Worm (Caenorhabditis elegans) whole organism, dauer: ENCODE data around the gene pfk-1.1.

Source experiments
- unc-62 ChIP-seq: sonication (generic microtip); optimal IDR thresholded peaks from 2 replicates; lab custom pipeline; 2017; ENCODE audit warnings: missing biosample characterization, missing genetic modification reagents, missing genetic modification characterization

pfk-1.1 gene

DNA sequence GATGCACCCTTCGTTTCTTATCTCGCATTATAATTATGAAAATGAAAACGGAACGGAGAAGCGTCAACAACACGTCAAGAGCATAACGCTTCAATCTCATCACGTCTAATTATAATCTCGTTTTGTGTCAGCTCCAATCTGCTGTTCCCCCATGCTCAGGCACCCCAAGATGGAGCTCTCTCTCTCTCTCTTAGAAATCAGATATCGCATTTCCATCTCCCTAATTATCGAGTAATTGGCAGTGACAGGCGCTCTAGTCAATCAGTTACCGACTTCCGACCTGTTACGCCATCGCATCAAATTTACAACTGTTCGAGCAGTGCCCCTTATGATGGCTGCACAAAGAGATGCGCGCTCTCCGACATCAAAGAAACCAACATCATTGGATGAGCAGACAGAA lies 20.2 kb upstream of the pfk-1.1 start:
- TF ChIP-seq unc-62 (GFP tag; lab: Kevin White, UChicago) = no peak

DNA sequence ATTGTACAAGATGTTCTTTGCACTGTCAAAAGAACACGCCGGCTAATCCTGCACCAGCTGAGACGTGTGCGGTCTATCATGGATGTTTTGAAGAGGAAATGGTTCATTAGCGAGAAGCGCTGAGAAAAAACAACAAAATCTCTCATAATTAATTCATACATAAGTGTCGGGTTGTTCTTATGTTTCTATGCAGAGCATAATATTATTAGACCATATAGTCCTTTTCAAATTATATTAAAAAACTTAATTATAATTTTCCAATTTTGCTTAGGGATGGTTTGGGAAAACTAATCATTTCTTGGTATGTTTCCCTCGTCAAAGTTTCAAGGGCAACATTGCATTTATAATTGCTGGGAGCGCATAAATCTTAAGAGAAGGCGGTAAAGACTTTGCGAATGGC lies 18.9 kb upstream of the pfk-1.1 start:
- TF ChIP-seq unc-62 (GFP tag; lab: Kevin White, UChicago) = no peak

DNA sequence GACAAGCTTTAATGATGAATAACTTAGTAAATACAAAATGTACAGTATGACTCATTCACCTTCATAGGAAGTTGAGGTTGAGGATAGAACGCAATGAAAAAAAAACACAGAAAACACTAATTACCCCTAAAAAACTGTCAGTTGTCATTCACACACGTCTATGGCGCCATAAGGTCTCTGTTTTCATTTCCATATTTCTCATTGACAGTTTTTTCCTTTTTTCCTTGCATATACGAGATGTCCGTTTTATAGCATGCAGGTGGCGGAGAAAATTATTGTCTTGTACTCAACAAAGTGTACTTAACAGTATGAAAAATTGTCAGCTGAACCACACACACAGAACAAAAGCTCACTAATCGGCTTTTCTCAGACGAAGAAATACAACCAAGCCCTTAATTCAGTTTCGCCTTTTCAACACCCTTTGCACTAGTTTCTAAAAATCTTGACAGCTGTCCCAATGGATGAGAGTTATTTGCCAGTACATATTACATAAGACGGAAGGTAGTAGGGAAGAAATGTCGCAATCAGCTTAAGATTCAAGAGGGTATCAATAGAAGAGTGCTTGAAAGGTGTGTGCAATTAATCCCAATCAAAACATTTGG lies 18.0 kb upstream of the pfk-1.1 start:
- TF ChIP-seq unc-62 (GFP tag; lab: Kevin White, UChicago) = no peak

DNA sequence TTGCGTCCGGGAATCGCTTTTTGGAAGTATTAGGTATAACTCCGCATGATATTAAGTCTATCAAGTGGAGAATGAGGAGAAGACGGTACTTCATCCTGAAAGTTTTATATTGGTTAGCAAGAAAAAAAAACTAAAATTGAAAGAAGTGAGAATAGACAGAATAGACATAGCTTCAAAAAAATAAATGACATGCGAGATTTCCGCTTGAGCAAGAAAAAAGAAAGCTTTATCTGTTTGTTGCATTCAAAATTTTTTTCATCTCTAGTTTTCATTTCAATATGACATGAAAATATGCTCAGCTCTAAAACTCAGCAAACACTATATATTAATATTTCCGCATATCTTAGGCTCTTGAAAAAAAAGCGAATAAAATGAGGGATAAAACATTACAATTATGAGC lies 16.8 kb upstream of the pfk-1.1 start, which contains the start of gene hst-3.2:
Gene hst-3.2, minus strand, starts transcription at position 101 of the 400 bp plus-strand sequence.
- TF ChIP-seq unc-62 (GFP tag; lab: Kevin White, UChicago) = no peak

DNA sequence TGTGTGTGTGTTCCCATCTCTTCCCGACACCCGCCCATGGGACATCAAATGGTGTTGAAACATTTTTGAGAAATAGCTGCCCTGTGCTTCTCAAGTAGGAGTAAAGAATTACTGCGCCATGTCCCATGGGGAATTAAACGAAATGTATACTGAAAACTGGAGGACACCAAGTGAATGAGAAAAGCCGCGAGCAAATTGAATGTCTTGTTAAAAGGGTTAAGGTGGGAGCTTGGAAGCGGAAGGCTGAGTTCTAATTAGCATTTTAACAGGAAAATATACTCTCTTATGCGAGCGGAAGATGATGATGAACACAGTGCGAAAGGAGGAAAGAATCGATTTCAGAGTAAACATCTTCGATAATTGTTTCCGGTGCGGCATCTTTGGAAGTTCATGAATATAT lies 16.2 kb upstream of the pfk-1.1 start:
- TF ChIP-seq unc-62 (GFP tag; lab: Kevin White, UChicago) = no peak

DNA sequence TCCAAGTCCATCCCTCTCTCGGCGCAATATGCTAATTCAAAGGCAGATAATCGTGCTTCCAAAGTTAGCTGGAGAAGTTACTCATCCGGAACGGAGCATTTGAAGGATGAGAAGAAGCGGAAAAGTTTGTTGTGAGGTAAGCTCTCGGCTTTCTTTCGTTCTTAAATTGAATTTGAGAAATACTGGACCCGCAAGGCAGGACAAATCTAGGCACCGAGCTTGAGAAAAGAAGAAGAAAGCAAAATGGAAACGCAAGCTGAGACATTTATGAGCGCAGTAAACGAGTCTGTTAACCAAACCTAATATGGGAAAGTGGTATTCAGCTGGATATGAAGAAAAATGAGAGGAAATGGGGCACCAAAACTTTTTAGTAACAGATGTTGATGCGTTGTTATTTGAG lies 14.7 kb upstream of the pfk-1.1 start:
- TF ChIP-seq unc-62 (GFP tag; lab: Kevin White, UChicago) = no peak

DNA sequence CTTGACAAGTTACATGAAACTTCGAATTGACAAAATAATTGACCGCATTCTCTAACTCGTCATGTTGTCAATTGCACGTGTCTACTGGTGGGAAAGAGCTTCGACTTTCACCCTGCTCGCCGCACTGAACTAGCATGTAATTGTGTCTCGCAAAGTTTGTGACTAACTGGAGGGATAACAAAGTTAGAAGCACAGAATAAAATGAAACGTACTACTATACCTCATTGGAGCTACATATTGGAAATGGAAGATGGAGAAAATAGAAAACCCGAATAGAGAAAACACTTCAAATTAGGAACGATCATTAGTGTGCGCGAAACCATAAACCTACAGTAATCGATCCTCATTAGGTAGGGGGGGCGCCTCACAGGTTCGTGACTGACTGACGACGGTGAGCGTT lies 13.1 kb upstream of the pfk-1.1 start:
- TF ChIP-seq unc-62 (GFP tag; lab: Kevin White, UChicago) = no peak

DNA sequence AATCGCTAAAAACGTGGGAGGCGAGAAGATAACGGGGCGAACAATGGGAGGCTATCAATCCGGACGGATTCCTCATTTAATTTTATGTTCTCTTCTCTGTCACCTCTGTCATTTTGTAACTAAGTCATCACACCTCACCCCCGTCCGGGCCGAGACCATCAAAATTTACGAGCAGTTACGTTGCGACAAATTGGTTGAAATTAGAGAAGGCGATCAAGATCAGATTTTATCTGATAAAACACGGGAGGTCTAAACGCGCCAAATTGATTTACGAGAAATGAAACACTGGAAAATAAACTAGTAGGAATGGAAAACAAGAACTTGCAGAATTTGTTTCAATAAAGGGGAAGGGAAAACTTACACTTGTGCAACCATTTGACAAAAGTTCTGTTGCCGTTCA lies 12.6 kb upstream of the pfk-1.1 start:
- no peak for TF ChIP-seq unc-62 (GFP tag; lab: Kevin White, UChicago)

DNA sequence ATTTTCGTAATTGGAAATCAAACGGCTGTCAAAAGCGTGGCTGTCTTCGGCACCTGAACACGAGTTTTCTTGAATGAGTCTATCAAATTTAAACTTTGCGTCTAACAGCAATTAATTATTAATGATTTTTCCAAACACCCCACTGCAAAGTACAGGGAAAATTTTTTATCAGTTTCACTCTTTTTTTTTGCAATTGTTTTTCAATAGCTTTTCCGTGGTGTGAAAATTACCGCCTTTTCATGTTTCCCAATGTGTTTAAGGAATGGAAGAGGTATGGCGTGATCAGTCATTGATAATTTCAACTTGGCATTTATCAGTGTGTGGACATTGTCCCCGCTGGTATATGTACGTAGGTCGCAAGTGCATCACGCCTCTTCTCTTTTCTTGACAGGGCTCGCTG lies 8.8 kb upstream of the pfk-1.1 start:
- no peak for TF ChIP-seq unc-62 (GFP tag; lab: Kevin White, UChicago)

DNA sequence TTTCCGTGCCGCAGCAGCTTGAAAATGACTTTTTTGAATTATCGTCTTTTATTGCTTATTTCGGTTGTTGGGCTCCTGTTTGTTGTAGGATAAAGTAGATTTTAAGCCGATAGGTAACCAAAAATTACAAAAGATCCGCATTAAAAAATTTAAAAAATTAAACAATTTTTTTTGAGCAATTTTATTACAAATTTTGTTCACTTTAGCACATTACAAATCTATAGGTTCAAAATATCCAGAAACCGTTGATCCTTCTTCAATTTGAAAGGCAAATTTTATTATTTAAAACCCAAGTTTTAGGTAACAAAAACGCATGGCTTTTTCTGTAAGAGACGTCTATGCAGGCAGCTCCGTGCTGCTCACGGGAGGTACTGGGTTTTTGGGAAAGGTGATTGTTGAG lies 7.6 kb upstream of the pfk-1.1 start, which contains the start of gene fard-1:
Gene fard-1, plus strand, starts transcription at position 301 of the 400 bp plus-strand sequence.
- TF ChIP-seq unc-62 (GFP tag; lab: Kevin White, UChicago) = no peak

DNA sequence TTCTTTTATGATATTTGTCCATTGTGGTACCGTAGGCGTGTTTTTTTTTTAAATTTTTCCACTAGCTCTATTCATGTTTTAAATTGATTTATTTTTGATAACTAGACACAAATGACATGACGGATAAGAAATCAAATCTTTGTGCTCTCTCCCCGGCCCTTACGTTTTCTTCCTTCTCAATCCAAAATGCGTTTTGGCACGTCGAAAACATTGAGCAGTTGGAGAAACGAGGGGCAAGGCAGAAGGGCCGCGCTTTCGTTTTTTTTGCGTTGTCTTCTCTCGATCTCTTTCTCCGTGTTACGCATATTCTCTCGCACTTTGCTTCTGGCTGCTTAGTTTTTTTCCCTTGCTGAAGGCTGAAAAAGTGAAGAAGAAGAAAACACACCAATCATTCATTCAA lies 1.6 kb upstream of the pfk-1.1 start:
- TF ChIP-seq unc-62 (GFP tag; lab: Kevin White, UChicago) = no peak

DNA sequence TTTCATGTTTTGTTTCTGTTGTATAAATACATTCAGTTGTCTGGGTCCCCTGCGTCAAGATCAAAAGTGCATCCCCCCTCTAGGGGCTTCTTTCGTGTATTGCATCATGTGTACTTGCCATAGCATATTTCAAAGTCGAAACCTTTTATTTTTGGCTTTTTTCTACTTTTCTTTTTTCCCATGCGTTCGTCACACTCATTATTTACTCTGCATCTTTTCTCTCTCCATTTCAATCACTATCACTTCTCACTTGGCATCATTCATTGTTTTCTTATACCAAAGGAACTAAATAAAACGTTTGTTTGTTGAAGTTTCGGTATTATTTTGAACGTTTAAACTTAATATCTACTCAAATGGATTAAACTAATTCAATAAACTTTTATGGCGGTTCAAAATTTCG lies 1.1 kb upstream of the pfk-1.1 start:
- no peak for TF ChIP-seq unc-62 (GFP tag; lab: Kevin White, UChicago)

DNA sequence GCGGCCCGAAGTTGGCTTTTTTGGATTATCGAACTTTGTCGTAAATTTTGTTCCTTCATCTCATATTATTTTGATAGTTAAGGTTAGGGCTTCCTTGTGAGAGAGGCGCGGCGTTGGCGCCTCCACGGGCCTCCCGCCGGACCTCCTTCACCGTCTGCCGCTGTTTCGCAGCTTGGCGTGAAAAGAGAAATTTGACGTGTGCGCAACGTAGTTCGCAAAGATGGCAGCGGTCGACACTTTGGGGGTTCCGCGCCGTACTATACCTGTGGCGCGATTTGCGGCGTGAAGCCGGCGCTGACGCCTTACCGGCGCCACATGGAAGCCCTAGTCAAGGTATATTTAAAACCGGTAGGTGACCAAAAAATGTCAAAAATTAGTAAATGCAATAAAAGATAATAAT lies 1.7 kb downstream of the pfk-1.1 start:
- no peak for TF ChIP-seq unc-62 (GFP tag; lab: Kevin White, UChicago)

DNA sequence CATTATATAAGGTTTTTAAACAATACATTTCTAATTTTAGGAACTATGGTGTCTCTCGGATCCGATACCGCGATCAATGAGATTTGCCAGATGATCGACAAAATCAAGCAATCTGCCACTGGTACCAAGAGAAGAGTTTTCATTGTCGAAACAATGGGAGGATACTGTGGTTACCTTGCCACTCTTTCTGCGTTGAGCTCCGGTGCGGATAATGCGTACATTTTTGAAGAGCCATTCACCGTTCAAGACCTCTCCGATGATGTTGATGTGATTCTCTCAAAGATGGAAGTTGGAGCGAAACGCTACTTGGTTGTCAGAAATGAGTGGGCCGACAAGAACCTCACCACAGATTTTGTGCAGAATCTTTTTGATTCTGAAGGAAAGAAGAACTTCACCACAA lies 2.9 kb downstream of the pfk-1.1 start:
- TF ChIP-seq unc-62 (GFP tag; lab: Kevin White, UChicago) = no peak

DNA sequence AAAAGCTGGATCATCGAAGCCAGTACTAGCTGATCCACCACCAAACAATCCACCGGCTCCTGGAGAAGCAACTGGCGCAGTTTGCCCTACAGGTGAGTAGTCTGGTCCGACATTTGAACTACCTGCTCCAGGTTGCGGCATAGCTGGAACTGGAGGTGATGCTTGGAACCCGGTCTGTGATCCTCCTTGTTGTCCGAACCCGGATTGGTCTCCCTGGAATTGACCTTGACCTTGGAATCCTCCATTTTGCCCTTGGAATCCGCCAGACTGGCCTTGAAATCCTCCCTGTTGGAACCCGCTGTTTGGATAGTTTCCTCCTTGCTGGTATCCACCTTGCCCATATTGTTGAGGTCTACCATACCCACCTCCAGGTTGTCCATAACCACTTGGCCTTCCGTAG lies 5.3 kb downstream of the pfk-1.1 start:
- TF ChIP-seq unc-62 (GFP tag; lab: Kevin White, UChicago) = no peak

DNA sequence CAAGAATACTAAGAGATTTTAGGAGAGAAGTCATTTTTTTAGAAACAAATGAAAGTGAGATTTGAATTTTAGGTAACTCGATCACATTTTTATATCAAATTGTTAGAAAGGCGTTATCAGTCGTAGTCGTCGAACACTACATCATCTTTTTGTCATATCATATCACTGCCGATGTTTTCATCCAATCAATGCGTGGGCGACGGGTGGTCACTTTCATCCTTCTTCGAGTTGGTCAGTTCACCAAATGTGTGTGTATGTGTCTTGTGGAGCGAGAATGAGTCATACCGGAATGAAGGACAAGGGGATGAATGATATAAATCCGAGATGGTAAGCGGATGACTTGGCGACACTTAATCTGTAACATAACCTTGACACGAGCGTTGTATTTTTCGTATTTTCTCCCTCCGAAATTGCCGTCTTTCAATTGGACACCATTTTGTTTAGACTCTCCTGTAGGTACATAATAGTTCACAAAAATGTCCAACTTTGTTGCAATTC lies 5.9 kb downstream of the pfk-1.1 start, which contains the start of the genes Y41G9A.10 and Y41G9A.5:
Gene Y41G9A.10, minus strand, starts transcription at position 51 of the 498 bp plus-strand sequence.
Gene Y41G9A.5, plus strand, starts transcription at position 160 of the 498 bp plus-strand sequence.
- TF ChIP-seq unc-62 (GFP tag; lab: Kevin White, UChicago) = no peak

DNA sequence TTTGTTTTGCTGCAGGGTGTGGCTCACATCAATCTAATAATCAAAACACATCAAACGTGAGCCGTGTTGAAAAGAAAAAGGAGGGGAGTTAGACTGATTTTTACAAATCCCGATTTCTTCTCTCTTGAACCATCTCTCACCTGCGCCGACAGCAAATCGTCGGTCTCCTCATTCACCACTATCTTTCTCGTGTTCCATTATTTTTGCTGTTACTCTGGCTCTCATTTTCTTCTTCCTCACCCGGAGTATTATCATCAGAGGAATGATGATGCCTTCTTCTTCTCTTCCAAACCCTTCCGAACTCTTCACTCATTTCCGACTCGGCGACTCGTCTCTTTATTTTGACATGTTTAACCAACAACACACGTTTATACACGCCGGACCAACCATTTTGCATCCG lies 9.6 kb downstream of the pfk-1.1 start:
- no peak for TF ChIP-seq unc-62 (GFP tag; lab: Kevin White, UChicago)
